Worm (Caenorhabditis elegans): Measurements from ENCODE around the gene hpo-40.

The hpo-40 gene

ce11 chrV:10220605-10221004, 7.9 kb downstream of the hpo-40 start, which contains the start of gene C12D8.13:
C12D8.13 (minus strand) TSS chrV:10220705.
- TF ChIP-seq sem-2 (GFP tag; optimal IDR thresholded peaks at IDR 0.05) (no peak), mep-1 (tag; optimal IDR thresholded peaks at IDR 0.05) (no peak), unc-62 (GFP tag; optimal IDR thresholded peaks at IDR 0.05) (no peak), snpc-4 (tag; optimal IDR thresholded peaks at IDR 0.05) (no peak), ztf-11 (tag; optimal IDR thresholded peaks at IDR 0.05) (no peak), hlh-1 (tag; optimal IDR thresholded peaks at IDR 0.05) (no peak), tbx-8 (GFP tag; optimal IDR thresholded peaks at IDR 0.05) (no peak), lin-32 (GFP tag; optimal IDR thresholded peaks at IDR 0.05) (no peak), ham-2 (GFP tag; optimal IDR thresholded peaks at IDR 0.05) (no peak), pha-4 (tag; optimal IDR thresholded peaks at IDR 0.05) (no peak)

ce11 chrV:10221317-10221716, 8.6 kb downstream of the hpo-40 start, which contains the start of the genes fipr-5 and fipr-9:
fipr-5 (minus strand) TSS chrV:10221417.
fipr-9 (plus strand) TSS chrV:10221662.
- TF ChIP-seq sptf-1 (tag; optimal IDR thresholded peaks at IDR 0.05) (no peak), nhr-12 (tag; optimal IDR thresholded peaks at IDR 0.05) (no peak), M03D4.4 (tag; optimal IDR thresholded peaks at IDR 0.05) (no peak), snpc-4 (tag; optimal IDR thresholded peaks at IDR 0.05) (no peak), cnd-1 (tag; optimal IDR thresholded peaks at IDR 0.05) (no peak), lsy-2 (tag; optimal IDR thresholded peaks at IDR 0.05) (no peak), unc-39 (tag; optimal IDR thresholded peaks at IDR 0.05) (no peak), pha-4 (tag; optimal IDR thresholded peaks at IDR 0.05) (no peak), hlh-1 (tag; optimal IDR thresholded peaks at IDR 0.05) (no peak), unc-120 (tag; optimal IDR thresholded peaks at IDR 0.05; ENCODE audit: poor library complexity, severe bottlenecking) (no peak), nhr-28 (tag; optimal IDR thresholded peaks at IDR 0.05) (no peak), ceh-83 (GFP tag; optimal IDR thresholded peaks at IDR 0.05) (no peak), elt-1 (tag; optimal IDR thresholded peaks at IDR 0.05; ENCODE audit: borderline replicate concordance, insufficient read depth) (no peak), mls-2 (tag; optimal IDR thresholded peaks at IDR 0.05) (no peak), ceh-43 (GFP tag; optimal IDR thresholded peaks at IDR 0.05) (no peak), bed-3 (GFP tag; optimal IDR thresholded peaks at IDR 0.05) (no peak), unc-62 (GFP tag; optimal IDR thresholded peaks at IDR 0.05) (no peak), ham-2 (GFP tag; optimal IDR thresholded peaks at IDR 0.05) (no peak), lin-13 (tag; optimal IDR thresholded peaks at IDR 0.05) (no peak), ceh-39 (tag; optimal IDR thresholded peaks at IDR 0.05) (no peak)

- TF ChIP-seq sem-2 (GFP tag; optimal IDR thresholded peaks at IDR 0.05) (no peak), nhr-28 (tag; optimal IDR thresholded peaks at IDR 0.05) (no peak), ceh-83 (GFP tag; optimal IDR thresholded peaks at IDR 0.05) (no peak), snpc-4 (tag; optimal IDR thresholded peaks at IDR 0.05) (no peak), elt-1 (tag; optimal IDR thresholded peaks at IDR 0.05; ENCODE audit: borderline replicate concordance, insufficient read depth) (no peak), mls-2 (tag; optimal IDR thresholded peaks at IDR 0.05) (no peak), drap-1 (GFP tag; optimal IDR thresholded peaks at IDR 0.05) (no peak), tbx-8 (GFP tag; optimal IDR thresholded peaks at IDR 0.05) (no peak), flh-1 (GFP tag; optimal IDR thresholded peaks at IDR 0.05) (no peak), elt-3 (tag; optimal IDR thresholded peaks at IDR 0.05) (no peak), lsy-2 (tag; optimal IDR thresholded peaks at IDR 0.05) (no peak), nhr-2 (tag; optimal IDR thresholded peaks at IDR 0.05) (no peak), nhr-76 (tag; optimal IDR thresholded peaks at IDR 0.05) (no peak), lin-13 (tag; optimal IDR thresholded peaks at IDR 0.05) (no peak), sptf-1 (tag; optimal IDR thresholded peaks at IDR 0.05) (no peak), bed-3 (GFP tag; optimal IDR thresholded peaks at IDR 0.05) (no peak), hlh-1 (tag; optimal IDR thresholded peaks at IDR 0.05) (no peak), ztf-11 (tag; optimal IDR thresholded peaks at IDR 0.05) (no peak), ham-2 (GFP tag; optimal IDR thresholded peaks at IDR 0.05) (no peak), ceh-39 (tag; optimal IDR thresholded peaks at IDR 0.05) (no peak)
Measured at ce11 chrV:10222007-10222406, 9.3 kb downstream of the hpo-40 start, which contains the start of gene C12D8.20. C12D8.20 (plus strand) TSS chrV:10222307.

- no peak for TF ChIP-seq elt-3 (tag; optimal IDR thresholded peaks at IDR 0.05)
- TF ChIP-seq flh-1 (GFP tag; optimal IDR thresholded peaks at IDR 0.05), result no peak
- TF ChIP-seq nhr-76 (tag; optimal IDR thresholded peaks at IDR 0.05), result no peak
- no peak for TF ChIP-seq nhr-12 (tag; optimal IDR thresholded peaks at IDR 0.05)
- TF ChIP-seq cnd-1 (tag; optimal IDR thresholded peaks at IDR 0.05), result no peak
- TF ChIP-seq ces-1 (GFP tag; optimal IDR thresholded peaks at IDR 0.05), result no peak
- TF ChIP-seq lin-32 (GFP tag; optimal IDR thresholded peaks at IDR 0.05), result no peak
- no peak for TF ChIP-seq pha-4 (tag; optimal IDR thresholded peaks at IDR 0.05)
- no peak for TF ChIP-seq drap-1 (GFP tag; optimal IDR thresholded peaks at IDR 0.05)
- TF ChIP-seq blmp-1 (tag; optimal IDR thresholded peaks at IDR 0.05), result no peak
- TF ChIP-seq mab-5 (tag; optimal IDR thresholded peaks at IDR 0.05), result no peak
- no peak for TF ChIP-seq nhr-2 (tag; optimal IDR thresholded peaks at IDR 0.05)
- no peak for TF ChIP-seq ceh-83 (GFP tag; optimal IDR thresholded peaks at IDR 0.05)
- TF ChIP-seq M03D4.4 (tag; optimal IDR thresholded peaks at IDR 0.05), result no peak
- no peak for TF ChIP-seq tbx-8 (GFP tag; optimal IDR thresholded peaks at IDR 0.05)
- TF ChIP-seq ceh-43 (GFP tag; optimal IDR thresholded peaks at IDR 0.05), result no peak
- TF ChIP-seq unc-62 (GFP tag; optimal IDR thresholded peaks at IDR 0.05), result no peak
- TF ChIP-seq ztf-11 (tag; optimal IDR thresholded peaks at IDR 0.05), result no peak
- no peak for TF ChIP-seq elt-1 (tag; optimal IDR thresholded peaks at IDR 0.05; ENCODE audit: borderline replicate concordance, insufficient read depth)
Measured at ce11 chrV:10224619-10225018, 11.9 kb downstream of the hpo-40 start.
